Fruit fly (Drosophila melanogaster): Measurements from ENCODE around the gene AIF.

The AIF gene

dm6 chr2L:2164520-2165237, 13.1 kb downstream of the AIF start:
- TF ChIP-seq CG4282 (GFP tag; optimal IDR thresholded peaks at IDR 0.05) (no peak), CG12236 (GFP tag; optimal IDR thresholded peaks at IDR 0.05) (peak; percentile 54), TFAM (GFP tag; optimal IDR thresholded peaks at IDR 0.05) (no peak), CG18011 (GFP tag; optimal IDR thresholded peaks at IDR 0.05) (no peak), stc (GFP tag; IDR thresholded peaks at IDR 0.05) (no peak), Atf3 (GFP tag; optimal IDR thresholded peaks at IDR 0.05) (no peak), CG2712 (tag; optimal IDR thresholded peaks at IDR 0.05) (peak; percentile 91), CG18599 (GFP tag; optimal IDR thresholded peaks at IDR 0.05) (peak; percentile 34), CG12299 (tag; optimal IDR thresholded peaks at IDR 0.05) (no peak), oc (tag; optimal IDR thresholded peaks at IDR 0.05) (peak; percentile 44), CG16863 (GFP tag; optimal IDR thresholded peaks at IDR 0.05) (peak; percentile 75), CG7839 (tag; optimal IDR thresholded peaks at IDR 0.05) (peak; percentile 59), croc (GFP tag; conservative IDR thresholded peaks at IDR 0.05) (peak; percentile 64), Hey (tag; optimal IDR thresholded peaks at IDR 0.05) (no peak), chn (GFP tag; optimal IDR thresholded peaks at IDR 0.05) (peak; percentile 68), Lhr (GFP tag; optimal IDR thresholded peaks at IDR 0.05) (peak; percentile 22), CG3995 (GFP tag; optimal IDR thresholded peaks at IDR 0.05) (no peak), CG14710 (tag; optimal IDR thresholded peaks at IDR 0.05) (peak; percentile 83), CG31441 (GFP tag; IDR thresholded peaks at IDR 0.05) (peak; percentile 68; the same call in 1 of the 2 replicates), CG3726 (GFP tag; IDR thresholded peaks at IDR 0.05) (no peak), CkIIα-i1 (GFP tag; IDR thresholded peaks at IDR 0.05) (no peak), dm (GFP tag; optimal IDR thresholded peaks at IDR 0.05) (peak; percentile 71), gcm (GFP tag; optimal IDR thresholded peaks at IDR 0.05) (peak; percentile 69), ERR (GFP tag; optimal IDR thresholded peaks at IDR 0.05) (no peak), CG12942 (GFP tag; optimal IDR thresholded peaks at IDR 0.05) (peak; percentile 44), al (GFP tag; IDR thresholded peaks at IDR 0.05) (no peak), E2f1 (GFP tag; IDR thresholded peaks at IDR 0.05) (peak; percentile 43; the same call in 1 of the 2 replicates), CG10959 (GFP tag; IDR thresholded peaks at IDR 0.05) (peak; percentile 91), usp (GFP tag; optimal IDR thresholded peaks at IDR 0.05) (no peak), Nf-YC (tag; optimal IDR thresholded peaks at IDR 0.05) (no peak), CG17359 (tag; optimal IDR thresholded peaks at IDR 0.05) (peak; percentile 45), CG13296 (GFP tag; optimal IDR thresholded peaks at IDR 0.05) (no peak), Lpt (GFP tag; optimal IDR thresholded peaks at IDR 0.05) (no peak), tap (tag; optimal IDR thresholded peaks at IDR 0.05) (peak; percentile 38), Deaf1 (tag; optimal IDR thresholded peaks at IDR 0.05) (peak; percentile 30), CG1024 (GFP tag; IDR thresholded peaks at IDR 0.05) (peak; percentile 68), NFAT (GFP tag; IDR thresholded peaks at IDR 0.05) (no peak), CG6854 (GFP tag; optimal IDR thresholded peaks at IDR 0.05) (no peak), vfl (GFP tag; optimal IDR thresholded peaks at IDR 0.05) (peak; percentile 71), dmrt11E (tag; optimal IDR thresholded peaks at IDR 0.05) (peak; percentile 93), toy (GFP tag; IDR thresholded peaks at IDR 0.05) (no peak), CG13624 (GFP tag; optimal IDR thresholded peaks at IDR 0.05) (peak; percentile 46), D (optimal IDR thresholded peaks at IDR 0.05) (peak; percentile 94), D (GFP tag; optimal IDR thresholded peaks at IDR 0.05) (peak; percentile 76), CG4730 (GFP tag; IDR thresholded peaks at IDR 0.05) (peak; percentile 61), Ravus (GFP tag; IDR thresholded peaks at IDR 0.05) (0 out of 2 replicates have a peak, but pooled peaks have one; percentile 1), BEAF-32 (GFP tag; optimal IDR thresholded peaks at IDR 0.05) (no peak), Hr51 (GFP tag; optimal IDR thresholded peaks at IDR 0.05) (peak in 1 of 2 experiments; percentile 72), Gsc (GFP tag; IDR thresholded peaks at IDR 0.05) (no peak), CG6813 (GFP tag; optimal IDR thresholded peaks at IDR 0.05) (peak; percentile 69)
